Worm (Caenorhabditis elegans): ENCODE data around the gene vps-15.

The vps-15 gene

ce11 chrII:11926501-11926900 lies 10.8 kb upstream of the vps-15 start:
- TF ChIP-seq lsy-2 (tag; optimal IDR thresholded peaks at IDR 0.05), result peak; percentile 44
- TF ChIP-seq nhr-2 (tag; optimal IDR thresholded peaks at IDR 0.05), result no peak

DNA sequence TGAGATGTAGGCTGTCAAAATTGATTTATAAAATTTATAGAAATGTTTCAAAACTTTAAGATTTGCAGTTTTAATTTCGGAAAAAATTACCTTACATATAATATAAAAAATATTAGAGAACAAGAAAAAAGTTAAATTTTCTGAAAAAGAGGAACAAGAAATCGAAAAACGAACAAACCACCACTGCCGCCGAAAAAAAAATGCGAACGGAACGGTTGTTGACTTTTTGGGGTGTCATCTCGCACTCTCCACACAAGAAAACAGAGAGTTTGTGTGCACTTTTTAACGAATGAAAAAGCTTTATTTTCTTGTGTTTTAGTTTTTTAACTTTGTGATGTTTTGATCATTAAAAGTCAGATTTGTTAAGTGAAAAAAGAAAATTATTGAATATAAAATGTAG lies 9.6 kb upstream of the vps-15 start:
- no peak for TF ChIP-seq nhr-28 (tag; optimal IDR thresholded peaks at IDR 0.05)
- no peak for TF ChIP-seq cnd-1 (tag; optimal IDR thresholded peaks at IDR 0.05)
- TF ChIP-seq nhr-237 (tag; optimal IDR thresholded peaks at IDR 0.05), result no peak
- no peak for TF ChIP-seq unc-62 (GFP tag; optimal IDR thresholded peaks at IDR 0.05)
- TF ChIP-seq snpc-4 (tag; optimal IDR thresholded peaks at IDR 0.05), result no peak
- TF ChIP-seq tbx-8 (GFP tag; optimal IDR thresholded peaks at IDR 0.05), result no peak

- TF ChIP-seq ham-2 (GFP tag; optimal IDR thresholded peaks at IDR 0.05) (peak; percentile 20), cnd-1 (tag; optimal IDR thresholded peaks at IDR 0.05) (no peak)
Observed at ce11 chrII:11923620-11924298, 8.1 kb upstream of the vps-15 start.

ce11 chrII:11922757-11923538 lies 7.3 kb upstream of the vps-15 start:
- TF ChIP-seq hlh-1 (tag; optimal IDR thresholded peaks at IDR 0.05) (no peak), cnd-1 (tag; optimal IDR thresholded peaks at IDR 0.05) (no peak), ceh-43 (GFP tag; optimal IDR thresholded peaks at IDR 0.05) (no peak), drap-1 (GFP tag; optimal IDR thresholded peaks at IDR 0.05) (no peak), ces-1 (GFP tag; optimal IDR thresholded peaks at IDR 0.05) (no peak), ceh-39 (tag; optimal IDR thresholded peaks at IDR 0.05) (no peak), lin-32 (GFP tag; optimal IDR thresholded peaks at IDR 0.05) (no peak), sem-2 (GFP tag; optimal IDR thresholded peaks at IDR 0.05) (no peak), pha-4 (tag; optimal IDR thresholded peaks at IDR 0.05) (no peak), snpc-4 (tag; optimal IDR thresholded peaks at IDR 0.05) (no peak)

DNA sequence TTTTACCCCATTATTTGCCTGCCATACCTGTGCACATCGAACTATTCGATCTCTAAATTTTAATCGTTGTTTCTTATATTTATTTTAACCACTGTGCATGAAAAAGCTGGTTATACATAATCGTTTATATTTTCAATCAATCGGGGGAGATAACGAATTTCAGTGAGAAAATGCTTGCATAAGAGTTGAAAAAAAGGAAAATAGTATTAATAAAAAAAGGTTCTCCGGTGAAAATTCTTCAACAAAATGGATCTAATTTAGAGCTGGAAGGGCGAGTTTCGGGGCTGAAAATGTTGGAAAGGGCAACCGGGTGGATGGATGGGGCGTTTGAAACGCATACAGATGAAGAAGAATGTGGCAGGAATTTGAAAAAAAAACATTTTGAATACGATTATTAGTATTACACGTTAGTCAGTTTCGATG lies 1.9 kb upstream of the vps-15 start:
- TF ChIP-seq cnd-1 (tag; optimal IDR thresholded peaks at IDR 0.05) (no peak), ces-1 (GFP tag; optimal IDR thresholded peaks at IDR 0.05) (no peak), ceh-43 (GFP tag; optimal IDR thresholded peaks at IDR 0.05) (no peak), tbx-8 (GFP tag; optimal IDR thresholded peaks at IDR 0.05) (no peak), sem-2 (GFP tag; optimal IDR thresholded peaks at IDR 0.05) (no peak), nhr-2 (tag; optimal IDR thresholded peaks at IDR 0.05) (no peak), drap-1 (GFP tag; optimal IDR thresholded peaks at IDR 0.05) (no peak), nhr-237 (tag; optimal IDR thresholded peaks at IDR 0.05) (no peak), mls-2 (tag; optimal IDR thresholded peaks at IDR 0.05) (no peak), elt-1 (tag; optimal IDR thresholded peaks at IDR 0.05; ENCODE audit: borderline replicate concordance, insufficient read depth) (no peak)

DNA sequence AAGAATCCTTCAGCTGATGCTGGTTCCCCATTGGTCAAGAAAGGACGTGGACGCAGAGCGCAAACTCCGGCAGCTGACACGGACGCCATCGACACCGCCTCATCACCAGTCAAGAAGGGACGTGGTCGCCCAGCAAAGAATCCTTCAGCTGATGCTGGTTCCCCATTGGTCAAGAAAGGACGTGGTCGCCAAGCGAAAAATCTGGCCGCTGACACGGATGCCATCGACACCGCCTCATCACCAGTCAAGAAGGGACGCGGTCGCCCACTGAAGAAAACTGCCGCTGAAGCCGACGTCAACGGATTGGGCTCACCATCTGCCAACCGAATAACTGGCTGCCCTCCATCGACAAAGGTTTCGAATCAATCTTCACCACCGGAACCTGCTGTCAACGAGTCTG lies 1.3 kb upstream of the vps-15 start:
- TF ChIP-seq nhr-28 (tag; optimal IDR thresholded peaks at IDR 0.05) (no peak), sem-2 (GFP tag; optimal IDR thresholded peaks at IDR 0.05) (no peak), nhr-12 (tag; optimal IDR thresholded peaks at IDR 0.05) (no peak), flh-1 (GFP tag; optimal IDR thresholded peaks at IDR 0.05) (no peak), ces-1 (GFP tag; optimal IDR thresholded peaks at IDR 0.05) (no peak), unc-120 (tag; optimal IDR thresholded peaks at IDR 0.05; ENCODE audit: poor library complexity, severe bottlenecking) (no peak), ceh-39 (tag; optimal IDR thresholded peaks at IDR 0.05) (no peak), mls-2 (tag; optimal IDR thresholded peaks at IDR 0.05) (no peak), blmp-1 (tag; optimal IDR thresholded peaks at IDR 0.05) (no peak), snpc-4 (tag; optimal IDR thresholded peaks at IDR 0.05) (no peak), M03D4.4 (tag; optimal IDR thresholded peaks at IDR 0.05) (no peak), unc-62 (GFP tag; optimal IDR thresholded peaks at IDR 0.05) (no peak), sptf-1 (tag; optimal IDR thresholded peaks at IDR 0.05) (no peak), lin-13 (tag; optimal IDR thresholded peaks at IDR 0.05) (no peak), ztf-11 (tag; optimal IDR thresholded peaks at IDR 0.05) (no peak), drap-1 (GFP tag; optimal IDR thresholded peaks at IDR 0.05) (no peak), zip-8 (tag; optimal IDR thresholded peaks at IDR 0.05) (no peak), lin-32 (GFP tag; optimal IDR thresholded peaks at IDR 0.05) (no peak), nhr-2 (tag; optimal IDR thresholded peaks at IDR 0.05) (no peak)
